Fruit fly (Drosophila melanogaster): ENCODE results near the gene CG34171.

CG34171 gene

dm6 chr2L:18358928-18359327 lies 19.5 kb upstream of the CG34171 start, which contains the start of gene Acp36DE:
Acp36DE (minus strand) TSS chr2L:18359028.
- TF ChIP-seq psq (optimal IDR thresholded peaks at IDR 0.05) (no peak), insv (optimal IDR thresholded peaks at IDR 0.05) (no peak), ttk (optimal IDR thresholded peaks at IDR 0.05) (no peak), Myc (optimal IDR thresholded peaks at IDR 0.05) (no peak), Sin3A (optimal IDR thresholded peaks at IDR 0.05) (no peak), h (optimal IDR thresholded peaks at IDR 0.05) (no peak)

dm6 chr2L:18361164-18361563 lies 17.2 kb upstream of the CG34171 start:
- no peak for TF ChIP-seq Myc (optimal IDR thresholded peaks at IDR 0.05)
- no peak for TF ChIP-seq ttk (optimal IDR thresholded peaks at IDR 0.05)
- no peak for TF ChIP-seq Sin3A (optimal IDR thresholded peaks at IDR 0.05)
- TF ChIP-seq h (optimal IDR thresholded peaks at IDR 0.05) = no peak
- TF ChIP-seq psq (optimal IDR thresholded peaks at IDR 0.05) = no peak
- no peak for TF ChIP-seq insv (optimal IDR thresholded peaks at IDR 0.05)

dm6 chr2L:18364358-18364757 lies 14.0 kb upstream of the CG34171 start:
- no peak for TF ChIP-seq insv (optimal IDR thresholded peaks at IDR 0.05)
- TF ChIP-seq h (optimal IDR thresholded peaks at IDR 0.05) = no peak

dm6 chr2L:18369582-18369981 lies 8.8 kb upstream of the CG34171 start:
- TF ChIP-seq Sin3A (optimal IDR thresholded peaks at IDR 0.05) (no peak), Myc (optimal IDR thresholded peaks at IDR 0.05) (no peak), h (optimal IDR thresholded peaks at IDR 0.05) (no peak), psq (optimal IDR thresholded peaks at IDR 0.05) (no peak), ttk (optimal IDR thresholded peaks at IDR 0.05) (no peak), insv (optimal IDR thresholded peaks at IDR 0.05) (no peak)

- TF ChIP-seq insv (optimal IDR thresholded peaks at IDR 0.05) (no peak), Sin3A (optimal IDR thresholded peaks at IDR 0.05) (no peak), psq (optimal IDR thresholded peaks at IDR 0.05) (no peak), Myc (optimal IDR thresholded peaks at IDR 0.05) (no peak), ttk (optimal IDR thresholded peaks at IDR 0.05) (no peak), h (optimal IDR thresholded peaks at IDR 0.05) (no peak)
Measured at dm6 chr2L:18370817-18371216, 7.6 kb upstream of the CG34171 start.

- TF ChIP-seq psq (optimal IDR thresholded peaks at IDR 0.05) (no peak), h (optimal IDR thresholded peaks at IDR 0.05) (no peak), insv (optimal IDR thresholded peaks at IDR 0.05) (no peak), Myc (optimal IDR thresholded peaks at IDR 0.05) (no peak), ttk (optimal IDR thresholded peaks at IDR 0.05) (no peak), Sin3A (optimal IDR thresholded peaks at IDR 0.05) (no peak)
Measured at dm6 chr2L:18372079-18372478, 6.3 kb upstream of the CG34171 start.

- TF ChIP-seq h (optimal IDR thresholded peaks at IDR 0.05) (no peak), Myc (optimal IDR thresholded peaks at IDR 0.05) (no peak), ttk (optimal IDR thresholded peaks at IDR 0.05) (no peak), insv (optimal IDR thresholded peaks at IDR 0.05) (no peak), psq (optimal IDR thresholded peaks at IDR 0.05) (no peak), Sin3A (optimal IDR thresholded peaks at IDR 0.05) (no peak)
Measured at dm6 chr2L:18377109-18377508, 1.3 kb upstream of the CG34171 start.

dm6 chr2L:18387749-18388148 lies 9.4 kb downstream of the CG34171 start:
- TF ChIP-seq ttk (optimal IDR thresholded peaks at IDR 0.05) (no peak), Myc (optimal IDR thresholded peaks at IDR 0.05) (no peak), Sin3A (optimal IDR thresholded peaks at IDR 0.05) (no peak), psq (optimal IDR thresholded peaks at IDR 0.05) (no peak)

- TF ChIP-seq insv (optimal IDR thresholded peaks at IDR 0.05) (no peak), Myc (optimal IDR thresholded peaks at IDR 0.05) (no peak), Sin3A (optimal IDR thresholded peaks at IDR 0.05) (no peak), psq (optimal IDR thresholded peaks at IDR 0.05) (no peak)
Measured at dm6 chr2L:18389987-18390386, 11.6 kb downstream of the CG34171 start.

dm6 chr2L:18395274-18395823 lies 17.0 kb downstream of the CG34171 start:
- TF ChIP-seq h (optimal IDR thresholded peaks at IDR 0.05) (no peak), insv (optimal IDR thresholded peaks at IDR 0.05) (no peak), Myc (optimal IDR thresholded peaks at IDR 0.05) (no peak), psq (optimal IDR thresholded peaks at IDR 0.05) (no peak), ttk (optimal IDR thresholded peaks at IDR 0.05) (no peak), Sin3A (optimal IDR thresholded peaks at IDR 0.05) (no peak)

Data from Kc167 (cell line).